Fruit fly (Drosophila melanogaster) whole organism, prepupa: ENCODE results near the gene CG45089.
A peak's percentile ranks its signal among the peaks of the same experiment; 100 is the strongest.

Experiments used
- Blimp-1 ChIP-seq: fragments of 200-800 bp; sonication (Bioruptor generic); optimal IDR thresholded peaks from 3 replicates; lab custom pipeline; 2017; ENCODE audit warnings: missing biosample characterization, missing genetic modification characterization, mild to moderate bottlenecking, moderate library complexity, missing genetic modification reagents
- CG10669 ChIP-seq: fragments of 200-800 bp; sonication (Bioruptor generic); optimal IDR thresholded peaks from 3 replicates; lab custom pipeline; 2018; ENCODE audit warnings: missing biosample characterization, mild to moderate bottlenecking, missing genetic modification characterization, moderate library complexity
- CG11294 ChIP-seq: fragments of 200-800 bp; sonication (Bioruptor generic); IDR thresholded peaks from 2 replicates; pipeline ENCODE4 v1.3.6; 2022; ENCODE audit warnings: missing biosample characterization, missing genetic modification characterization
- CG11762 ChIP-seq: fragments of 200-800 bp; sonication (Bioruptor generic); optimal IDR thresholded peaks from 3 replicates; lab custom pipeline; 2016; ENCODE audit warnings: missing biosample characterization, missing genetic modification characterization; ENCODE audit not compliant: insufficient read depth
- CG15336 ChIP-seq: fragments of 200-800 bp; sonication (Bioruptor generic); IDR thresholded peaks from 2 replicates; pipeline ENCODE4 v1.3.6; 2022; ENCODE audit warnings: missing biosample characterization, missing genetic modification characterization
- CG3032 ChIP-seq: fragments of 200-800 bp; optimal IDR thresholded peaks from 2 replicates; lab custom pipeline; 2019; ENCODE audit warnings: missing biosample characterization, mild to moderate bottlenecking, missing genetic modification characterization, moderate library complexity
- CG32006 ChIP-seq: fragments of 200-800 bp; sonication (Bioruptor generic); optimal IDR thresholded peaks from 3 replicates; lab custom pipeline; 2017; ENCODE audit warnings: missing biosample characterization, mild to moderate bottlenecking, missing genetic modification characterization
- CG4318 ChIP-seq: fragments of 200-800 bp; sonication (Bioruptor generic); optimal IDR thresholded peaks from 3 replicates; lab custom pipeline; 2017; ENCODE audit warnings: missing biosample characterization, mild to moderate bottlenecking, missing genetic modification characterization
- CG6163 ChIP-seq: fragments of 200-800 bp; sonication (Bioruptor generic); IDR thresholded peaks from 3 replicates; pipeline ENCODE4 v1.3.6; 2022; ENCODE audit warnings: missing biosample characterization, missing genetic modification characterization
- CG6276 ChIP-seq: fragments of 200-800 bp; sonication (Bioruptor generic); optimal IDR thresholded peaks from 2 replicates; lab custom pipeline; 2017; ENCODE audit warnings: missing biosample characterization, mild to moderate bottlenecking, missing genetic modification characterization
- CG6792 ChIP-seq: fragments of 200-800 bp; sonication (Bioruptor generic); optimal IDR thresholded peaks from 3 replicates; lab custom pipeline; 2016; ENCODE audit warnings: missing biosample characterization, missing genetic modification characterization
- CG6808 ChIP-seq: fragments of 200-800 bp; sonication (Bioruptor generic); optimal IDR thresholded peaks from 3 replicates; lab custom pipeline; 2017; ENCODE audit warnings: missing biosample characterization, missing genetic modification characterization, mild to moderate bottlenecking, moderate library complexity, missing genetic modification reagents
- CG6854 ChIP-seq: fragments of 200-800 bp; sonication (Bioruptor generic); optimal IDR thresholded peaks from 2 replicates; lab custom pipeline; 2017; ENCODE audit warnings: missing biosample characterization, mild to moderate bottlenecking, missing genetic modification characterization
- CG8119 ChIP-seq: fragments of 200-800 bp; sonication (Bioruptor generic); IDR thresholded peaks from 3 replicates; pipeline ENCODE4 v1.3.6; 2022; ENCODE audit warnings: missing biosample characterization, missing genetic modification characterization
- CG8319 ChIP-seq: fragments of 200-800 bp; sonication (Bioruptor generic); optimal IDR thresholded peaks from 3 replicates; lab custom pipeline; 2016; ENCODE audit warnings: missing biosample characterization, missing genetic modification characterization
- Eip75B ChIP-seq: fragments of 200-800 bp; sonication (Bioruptor generic); optimal IDR thresholded peaks from 3 replicates; lab custom pipeline; 2016; ENCODE audit warnings: missing biosample characterization, missing genetic modification characterization
- Eip78C ChIP-seq: fragments of 200-800 bp; sonication (Bioruptor generic); peaks from one replicate; lab custom pipeline; 2016; ENCODE audit warnings: missing biosample characterization, missing genetic modification characterization
- Eip93F ChIP-seq: fragments of 200-800 bp; sonication (Bioruptor generic); optimal IDR thresholded peaks from 2 replicates; lab custom pipeline; 2016; ENCODE audit warnings: missing biosample characterization, mild to moderate bottlenecking, missing genetic modification characterization
- Gug ChIP-seq: fragments of 200-800 bp; sonication (Bioruptor generic); IDR thresholded peaks from 2 replicates; pipeline ENCODE4 v1.3.6; 2022; ENCODE audit warnings: missing biosample characterization, missing genetic modification characterization
- Met ChIP-seq: fragments of 200-800 bp; sonication (Bioruptor generic); optimal IDR thresholded peaks from 3 replicates; lab custom pipeline; 2016; ENCODE audit warnings: missing biosample characterization, missing genetic modification characterization
- OdsH ChIP-seq: fragments of 200-800 bp; sonication (Bioruptor generic); optimal IDR thresholded peaks from 3 replicates; lab custom pipeline; 2016; ENCODE audit warnings: missing biosample characterization, missing genetic modification characterization
- Smox ChIP-seq: fragments of 200-800 bp; sonication (Bioruptor generic); optimal IDR thresholded peaks from 3 replicates; lab custom pipeline; 2016; ENCODE audit warnings: missing biosample characterization, missing genetic modification characterization
- Sox102F ChIP-seq: fragments of 200-800 bp; sonication (Bioruptor generic); optimal IDR thresholded peaks from 2 replicates; lab custom pipeline; 2016; ENCODE audit warnings: missing biosample characterization, mild to moderate bottlenecking, missing genetic modification characterization
- Sox14 ChIP-seq: fragments of 200-800 bp; sonication (Bioruptor generic); optimal IDR thresholded peaks from 3 replicates; lab custom pipeline; 2016; ENCODE audit warnings: missing biosample characterization, missing genetic modification characterization
- achi ChIP-seq: fragments of 200-800 bp; sonication (Bioruptor generic); optimal IDR thresholded peaks from 3 replicates; lab custom pipeline; 2016; ENCODE audit warnings: missing biosample characterization, missing genetic modification characterization
- acj6 ChIP-seq: fragments of 200-800 bp; sonication (Bioruptor generic); optimal IDR thresholded peaks from 3 replicates; lab custom pipeline; 2016; ENCODE audit warnings: missing biosample characterization, missing genetic modification characterization
- dsx ChIP-seq: fragments of 200-800 bp; optimal IDR thresholded peaks from 3 replicates; lab custom pipeline; 2019; ENCODE audit warnings: missing biosample characterization, mild to moderate bottlenecking, missing genetic modification characterization, moderate library complexity; ENCODE audit not compliant: poor library complexity, severe bottlenecking
- eg ChIP-seq: fragments of 200-800 bp; sonication (Bioruptor generic); IDR thresholded peaks from 3 replicates; pipeline ENCODE4 v1.3.6; 2022; ENCODE audit warnings: missing biosample characterization, missing genetic modification characterization
- fd59A ChIP-seq: fragments of 200-800 bp; sonication (Bioruptor generic); optimal IDR thresholded peaks from 2 replicates; lab custom pipeline; 2017; ENCODE audit warnings: missing biosample characterization, mild to moderate bottlenecking, missing genetic modification characterization, missing genetic modification reagents
- fkh ChIP-seq: fragments of 200-800 bp; sonication (Bioruptor generic); optimal IDR thresholded peaks from 3 replicates; lab custom pipeline; 2017; ENCODE audit warnings: missing biosample characterization, mild to moderate bottlenecking, missing genetic modification characterization, moderate library complexity
- lz ChIP-seq: fragments of 200-800 bp; sonication (Bioruptor generic); optimal IDR thresholded peaks from 3 replicates; lab custom pipeline; 2016; ENCODE audit warnings: missing biosample characterization, missing genetic modification characterization
- net ChIP-seq: fragments of 200-800 bp; sonication (Bioruptor generic); optimal IDR thresholded peaks from 3 replicates; lab custom pipeline; 2016; ENCODE audit warnings: missing biosample characterization, missing genetic modification characterization
- pdm3 ChIP-seq: fragments of 200-800 bp; sonication (Bioruptor generic); optimal IDR thresholded peaks from 3 replicates; lab custom pipeline; 2016; ENCODE audit warnings: missing biosample characterization, missing genetic modification characterization
- spab ChIP-seq: fragments of 200-800 bp; sonication (Bioruptor generic); optimal IDR thresholded peaks from 2 replicates; lab custom pipeline; 2017; ENCODE audit warnings: missing biosample characterization, mild to moderate bottlenecking, missing genetic modification characterization, missing genetic modification reagents
- ss ChIP-seq, 2 experiments: fragments of 200-800 bp; sonication (Bioruptor generic); optimal IDR thresholded peaks; 2 replicates in 1 of 2; 3 replicates in 1 of 2; lab custom pipeline; 2017 to 2018; ENCODE audit warnings: mild to moderate bottlenecking in 2 of 2, missing biosample characterization in 2 of 2, missing genetic modification characterization in 2 of 2, moderate library complexity in 1 of 2
- svp ChIP-seq: fragments of 200-800 bp; sonication (Bioruptor generic); peaks from one replicate; lab custom pipeline; 2016; ENCODE audit warnings: missing biosample characterization, missing genetic modification characterization
- topi ChIP-seq: fragments of 200-800 bp; sonication (Bioruptor generic); optimal IDR thresholded peaks from 3 replicates; lab custom pipeline; 2016; ENCODE audit warnings: missing biosample characterization, missing genetic modification characterization

Gene CG45089

dm6 chrX:7933210-7933915, 39.8 kb upstream of the CG45089 start, which contains the start of the genes Dhdds and RpS14a (continued):
- TF ChIP-seq Smox (GFP tag; lab: Kevin White, UChicago): peak; percentile 40
- TF ChIP-seq eg (GFP tag; lab: Robert Waterston, UW): peak; percentile 41; the same call in 1 of the 3 replicates
- TF ChIP-seq CG6163 (GFP tag; lab: Robert Waterston, UW): 0 out of 3 replicates have a peak, but pooled peaks have one; percentile 26
- TF ChIP-seq dsx (GFP tag; lab: Kevin White, UChicago): no peak
- peak; percentile 68 for TF ChIP-seq Eip78C (GFP tag; lab: Kevin White, UChicago)
- peak; percentile 39 for TF ChIP-seq net (GFP tag; lab: Kevin White, UChicago)
- TF ChIP-seq topi (GFP tag; lab: Kevin White, UChicago): peak; percentile 54
- peak; percentile 34 for TF ChIP-seq CG10669 (GFP tag; lab: Kevin White, UChicago)
- TF ChIP-seq svp (GFP tag; lab: Kevin White, UChicago): peak; percentile 46
- TF ChIP-seq fkh (GFP tag; lab: Kevin White, UChicago): peak; percentile 51
- peak; percentile 99 for TF ChIP-seq achi
- peak; percentile 45 for TF ChIP-seq Eip93F
- TF ChIP-seq fd59A (GFP tag; lab: Kevin White, UChicago): peak; percentile 9
- TF ChIP-seq Eip75B (GFP tag; lab: Kevin White, UChicago): peak; percentile 16
- TF ChIP-seq Blimp-1 (GFP tag; lab: Kevin White, UChicago): peak; percentile 24
- TF ChIP-seq, all 60 proteins: peak for 32

DNA sequence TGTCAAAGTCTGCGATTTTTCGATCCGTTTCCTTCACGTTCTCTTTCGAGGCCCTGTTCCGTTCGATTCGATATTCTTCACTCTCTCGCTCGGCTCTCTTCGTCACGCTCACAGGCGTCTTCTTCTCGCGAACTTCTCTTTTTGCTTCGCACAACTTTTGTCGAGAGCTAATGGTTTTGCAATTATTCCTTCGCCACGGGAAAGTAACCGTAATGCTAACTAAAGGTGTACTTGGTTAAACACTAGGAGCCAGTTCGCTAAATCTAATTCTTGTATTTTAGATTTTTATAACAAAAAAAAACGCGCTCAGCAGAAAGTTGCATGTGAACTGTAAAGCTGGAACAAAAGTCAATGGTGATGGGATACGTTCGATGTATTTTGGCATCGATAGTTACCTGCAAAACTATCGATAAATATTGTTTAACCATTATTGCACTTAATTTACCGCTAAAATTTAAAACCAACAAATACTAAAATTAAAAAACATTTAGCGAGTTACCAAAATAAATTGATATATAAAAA, 37.5 kb upstream of the CG45089 start, which contains the start of gene mahe:
Gene mahe, minus strand, starts transcription at position 355 of the 522 bp plus-strand sequence.
- TF ChIP-seq CG6792: no peak
- TF ChIP-seq ss (GFP tag; optimal IDR thresholded peaks at IDR 0.05; lab: Kevin White, UChicago): peak in 1 of 2 experiments; percentile 21
- peak; percentile 26; the same call in 1 of the 3 replicates for TF ChIP-seq CG8119
- peak; percentile 11 for TF ChIP-seq Sox14 (GFP tag; lab: Kevin White, UChicago)
- peak; percentile 62 for TF ChIP-seq svp (GFP tag; lab: Kevin White, UChicago)
- TF ChIP-seq dsx (GFP tag; lab: Kevin White, UChicago): no peak
- TF ChIP-seq Eip78C (GFP tag; lab: Kevin White, UChicago): peak; percentile 44

- peak; percentile 47; the same call in 1 of the 3 replicates for TF ChIP-seq eg (GFP tag; lab: Robert Waterston, UW)
- TF ChIP-seq spab (GFP tag; lab: Kevin White, UChicago): no peak
- TF ChIP-seq Eip78C (GFP tag; lab: Kevin White, UChicago): peak; percentile 67
- no peak for TF ChIP-seq CG32006 (GFP tag; lab: Kevin White, UChicago)
- TF ChIP-seq CG6854 (GFP tag; lab: Kevin White, UChicago): peak; percentile 61
- TF ChIP-seq Eip93F: no peak
- no peak for TF ChIP-seq CG11294 (GFP tag; lab: Robert Waterston, UW)
- no peak for TF ChIP-seq net (GFP tag; lab: Kevin White, UChicago)
- no peak for TF ChIP-seq pdm3
- TF ChIP-seq fkh (GFP tag; lab: Kevin White, UChicago): no peak
- TF ChIP-seq ss (GFP tag; optimal IDR thresholded peaks at IDR 0.05; lab: Kevin White, UChicago): peak; percentile 23 to 62
- TF ChIP-seq CG3032 (tag; lab: Kevin White, UChicago): no peak
- no peak for TF ChIP-seq lz (GFP tag; lab: Kevin White, UChicago)
- no peak for TF ChIP-seq CG8319
- peak; percentile 38 for TF ChIP-seq CG6276 (GFP tag; lab: Kevin White, UChicago)
- peak; percentile 14 for TF ChIP-seq dsx (GFP tag; lab: Kevin White, UChicago)
- TF ChIP-seq OdsH (GFP tag; lab: Kevin White, UChicago): no peak
- TF ChIP-seq svp (GFP tag; lab: Kevin White, UChicago): peak; percentile 70
- TF ChIP-seq Sox14 (GFP tag; lab: Kevin White, UChicago): no peak
- TF ChIP-seq Sox102F: no peak
- TF ChIP-seq CG15336 (GFP tag; lab: Robert Waterston, UW): peak; percentile 27; the same call in 1 of the 2 replicates
- TF ChIP-seq CG4318 (GFP tag; lab: Kevin White, UChicago): no peak
- TF ChIP-seq acj6: no peak
- peak; percentile 45 for TF ChIP-seq CG6808
- TF ChIP-seq Eip75B (GFP tag; lab: Kevin White, UChicago): no peak
- TF ChIP-seq Gug (GFP tag; lab: Robert Waterston, UW): no peak
- no peak for TF ChIP-seq Met (GFP tag; lab: Kevin White, UChicago)
- TF ChIP-seq CG11762 (GFP tag; lab: Kevin White, UChicago): no peak
- no peak for TF ChIP-seq achi
These were observed 36.8 kb upstream of the CG45089 start for dm6 chrX:7930236-7931027.
